Worm (Caenorhabditis elegans) whole organism, mixed stage, embryonic: ENCODE measurements around the gene scav-4.
A peak's percentile ranks its signal among the peaks of the same experiment; 100 is the strongest.

Source experiments
- M03D4.4 ChIP-seq: sonication (generic microtip); optimal IDR thresholded peaks from 2 replicates; lab custom pipeline; 2017; ENCODE audit warnings: mild to moderate bottlenecking, missing genetic modification characterization, missing compliant biosample characterization
- bed-3 ChIP-seq: fragments of 200-800 bp; sonication (Bioruptor generic); optimal IDR thresholded peaks from 3 replicates; lab custom pipeline; 2018; ENCODE audit warnings: mild to moderate bottlenecking, missing genetic modification characterization, moderate library complexity, missing compliant biosample characterization
- blmp-1 ChIP-seq: fragments of 150-350 bp; optimal IDR thresholded peaks from 2 replicates; lab custom pipeline; 2014; ENCODE audit warnings: missing biosample characterization, missing genetic modification characterization
- ceh-39 ChIP-seq: fragments of 150-350 bp; optimal IDR thresholded peaks from 2 replicates; lab custom pipeline; 2014; ENCODE audit warnings: missing biosample characterization, missing genetic modification characterization
- ceh-43 ChIP-seq: fragments of 200-800 bp; sonication (Bioruptor generic); optimal IDR thresholded peaks from 2 replicates; lab custom pipeline; 2018; ENCODE audit warnings: mild to moderate bottlenecking, missing genetic modification characterization, moderate library complexity, missing compliant biosample characterization
- ceh-83 ChIP-seq: fragments of 200-800 bp; sonication (Bioruptor generic); optimal IDR thresholded peaks from 2 replicates; lab custom pipeline; 2018; ENCODE audit warnings: mild to moderate bottlenecking, missing genetic modification characterization, missing compliant biosample characterization
- ces-1 ChIP-seq: fragments of 150-350 bp; optimal IDR thresholded peaks from 2 replicates; lab custom pipeline; 2014; ENCODE audit warnings: missing biosample characterization, missing genetic modification reagents, missing genetic modification characterization
- cnd-1 ChIP-seq: fragments of 200-800 bp; sonication (Bioruptor generic); optimal IDR thresholded peaks from 2 replicates; lab custom pipeline; 2018; ENCODE audit warnings: mild to moderate bottlenecking, missing genetic modification characterization, missing compliant biosample characterization
- drap-1 ChIP-seq: fragments of 200-800 bp; sonication (Bioruptor generic); optimal IDR thresholded peaks from 3 replicates; lab custom pipeline; 2018; ENCODE audit warnings: mild to moderate bottlenecking, missing genetic modification characterization, missing compliant biosample characterization
- elt-1 ChIP-seq: sonication (generic microtip); optimal IDR thresholded peaks from 2 replicates; lab custom pipeline; 2017; ENCODE audit warnings: missing genetic modification characterization, mild to moderate bottlenecking, missing compliant biosample characterization, antibody characterized with exemption, moderate library complexity, borderline replicate concordance; ENCODE audit not compliant: insufficient read depth
- elt-3 ChIP-seq: fragments of 150-350 bp; optimal IDR thresholded peaks from 2 replicates; lab custom pipeline; 2014; ENCODE audit warnings: missing biosample characterization, missing genetic modification characterization
- flh-1 ChIP-seq: fragments of 200-800 bp; sonication (Bioruptor generic); optimal IDR thresholded peaks from 2 replicates; lab custom pipeline; 2018; ENCODE audit warnings: mild to moderate bottlenecking, missing genetic modification characterization, moderate library complexity, missing compliant biosample characterization
- ham-2 ChIP-seq: fragments of 200-800 bp; sonication (Bioruptor generic); optimal IDR thresholded peaks from 2 replicates; lab custom pipeline; 2018; ENCODE audit warnings: mild to moderate bottlenecking, missing genetic modification characterization, missing compliant biosample characterization
- hlh-1 ChIP-seq: fragments of 150-350 bp; optimal IDR thresholded peaks from 2 replicates; lab custom pipeline; 2014; ENCODE audit warnings: missing biosample characterization, missing genetic modification reagents, missing genetic modification characterization
- lin-13 ChIP-seq: fragments of 150-350 bp; optimal IDR thresholded peaks from 2 replicates; lab custom pipeline; 2014; ENCODE audit warnings: missing biosample characterization, missing genetic modification characterization
- lin-32 ChIP-seq: fragments of 200-800 bp; sonication (Bioruptor generic); optimal IDR thresholded peaks from 2 replicates; lab custom pipeline; 2018; ENCODE audit warnings: mild to moderate bottlenecking, missing genetic modification characterization, missing compliant biosample characterization
- lsy-2 ChIP-seq: fragments of 150-350 bp; optimal IDR thresholded peaks from 2 replicates; lab custom pipeline; 2014; ENCODE audit warnings: missing biosample characterization, missing genetic modification characterization
- mab-5 ChIP-seq: fragments of 150-350 bp; optimal IDR thresholded peaks from 2 replicates; lab custom pipeline; 2014; ENCODE audit warnings: missing biosample characterization, missing genetic modification characterization
- mep-1 ChIP-seq: fragments of 150-350 bp; optimal IDR thresholded peaks from 2 replicates; lab custom pipeline; 2017; ENCODE audit warnings: missing biosample characterization, missing genetic modification reagents, missing genetic modification characterization, inconsistent platforms
- mls-2 ChIP-seq: sonication (generic microtip); optimal IDR thresholded peaks from 2 replicates; lab custom pipeline; 2016; ENCODE audit warnings: mild to moderate bottlenecking, missing genetic modification characterization, moderate library complexity, missing compliant biosample characterization
- nhr-12 ChIP-seq: fragments of 150-350 bp; optimal IDR thresholded peaks from 2 replicates; lab custom pipeline; 2014; ENCODE audit warnings: missing biosample characterization, missing genetic modification characterization
- nhr-2 ChIP-seq: fragments of 150-350 bp; optimal IDR thresholded peaks from 2 replicates; lab custom pipeline; 2014; ENCODE audit warnings: missing biosample characterization, missing genetic modification characterization
- nhr-237 ChIP-seq: fragments of 150-350 bp; optimal IDR thresholded peaks from 2 replicates; lab custom pipeline; 2014; ENCODE audit warnings: missing biosample characterization, missing genetic modification characterization
- nhr-28 ChIP-seq: fragments of 150-350 bp; optimal IDR thresholded peaks from 2 replicates; lab custom pipeline; 2014; ENCODE audit warnings: missing biosample characterization, missing genetic modification characterization
- nhr-76 ChIP-seq: sonication (generic microtip); optimal IDR thresholded peaks from 2 replicates; lab custom pipeline; 2017; ENCODE audit warnings: missing biosample characterization, missing genetic modification characterization
- pha-4 ChIP-seq: fragments of 150-350 bp; optimal IDR thresholded peaks from 2 replicates; lab custom pipeline; 2018; ENCODE audit warnings: missing biosample characterization, missing genetic modification reagents, missing genetic modification characterization
- sem-2 ChIP-seq: fragments of 200-800 bp; sonication (Bioruptor generic); optimal IDR thresholded peaks from 2 replicates; lab custom pipeline; 2018; ENCODE audit warnings: mild to moderate bottlenecking, missing genetic modification characterization, missing compliant biosample characterization
- snpc-4 ChIP-seq: fragments of 150-350 bp; optimal IDR thresholded peaks from 2 replicates; lab custom pipeline; 2014; ENCODE audit warnings: missing biosample characterization, missing genetic modification characterization
- sptf-1 ChIP-seq: sonication (generic microtip); optimal IDR thresholded peaks from 2 replicates; lab custom pipeline; 2017; ENCODE audit warnings: mild to moderate bottlenecking, missing genetic modification characterization, moderate library complexity, missing compliant biosample characterization
- tbx-8 ChIP-seq: fragments of 200-800 bp; sonication (Bioruptor generic); optimal IDR thresholded peaks from 2 replicates; lab custom pipeline; 2018; ENCODE audit warnings: mild to moderate bottlenecking, missing genetic modification characterization, moderate library complexity, missing compliant biosample characterization
- unc-120 ChIP-seq: sonication (generic microtip); optimal IDR thresholded peaks from 2 replicates; lab custom pipeline; 2017; ENCODE audit warnings: missing genetic modification characterization, missing compliant biosample characterization; ENCODE audit not compliant: poor library complexity, severe bottlenecking
- unc-39 ChIP-seq: fragments of 150-350 bp; optimal IDR thresholded peaks from 2 replicates; lab custom pipeline; 2014; ENCODE audit warnings: missing biosample characterization, missing genetic modification characterization
- unc-62 ChIP-seq: fragments of 150-350 bp; optimal IDR thresholded peaks from 2 replicates; lab custom pipeline; 2014; ENCODE audit warnings: missing biosample characterization, missing genetic modification reagents, missing genetic modification characterization
- zip-8 ChIP-seq: fragments of 150-350 bp; optimal IDR thresholded peaks from 2 replicates; lab custom pipeline; 2014; ENCODE audit warnings: missing biosample characterization, missing genetic modification characterization
- ztf-11 ChIP-seq: fragments of 150-350 bp; optimal IDR thresholded peaks from 2 replicates; lab custom pipeline; 2014; ENCODE audit warnings: missing biosample characterization, missing genetic modification characterization

The scav-4 gene

DNA sequence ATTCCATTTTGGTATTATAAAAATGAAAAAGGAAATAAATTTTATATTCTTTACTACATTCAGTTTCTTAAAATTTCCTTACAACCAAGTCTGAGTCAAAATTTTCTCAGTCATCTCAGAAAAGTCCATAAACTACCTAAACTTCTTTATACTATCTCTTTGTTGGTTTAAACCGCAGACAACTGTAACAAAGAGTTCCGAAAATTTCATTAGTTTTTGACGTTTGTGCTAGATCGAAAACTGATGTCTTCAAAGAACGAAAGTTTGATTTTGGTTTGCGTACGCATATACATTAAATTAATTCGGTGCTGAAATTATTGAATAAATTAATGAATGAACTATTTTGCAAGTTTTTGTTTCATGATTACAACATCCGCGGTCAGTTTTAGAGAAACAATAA lies 22.7 kb upstream of the scav-4 start:
- TF ChIP-seq sptf-1 (tag; lab: Kevin White, UChicago) (no peak), mab-5 (tag; lab: Kevin White, UChicago) (no peak), nhr-76 (no peak), pha-4 (tag; lab: Kevin White, UChicago) (no peak), unc-39 (tag; lab: Kevin White, UChicago) (no peak), ztf-11 (no peak), M03D4.4 (tag; lab: Kevin White, UChicago) (no peak), mep-1 (tag; lab: Kevin White, UChicago) (no peak), snpc-4 (no peak), lin-32 (GFP tag; lab: Kevin White, UChicago) (no peak), elt-3 (tag; lab: Kevin White, UChicago) (no peak)

ce11 chrX:12965163-12965562 lies 16.4 kb upstream of the scav-4 start, which contains the start of gene frpr-2:
frpr-2 (plus strand) TSS chrX:12965463.
- TF ChIP-seq nhr-2 (no peak), zip-8 (tag; lab: Kevin White, UChicago) (no peak), nhr-28 (tag; lab: Kevin White, UChicago) (no peak), unc-39 (tag; lab: Kevin White, UChicago) (no peak), drap-1 (GFP tag; lab: Kevin White, UChicago) (no peak), unc-62 (GFP tag; lab: Kevin White, UChicago) (no peak), pha-4 (tag; lab: Kevin White, UChicago) (no peak), bed-3 (GFP tag; lab: Kevin White, UChicago) (no peak), elt-1 (tag; lab: Kevin White, UChicago) (no peak), nhr-237 (tag; lab: Kevin White, UChicago) (no peak)

ce11 chrX:12975595-12976089 lies 5.9 kb upstream of the scav-4 start, which contains the start of gene ppk-3:
ppk-3 (minus strand) TSS chrX:12975645.
- TF ChIP-seq lsy-2 (tag; lab: Kevin White, UChicago): no peak
- TF ChIP-seq nhr-2: no peak
- TF ChIP-seq lin-13 (tag; lab: Kevin White, UChicago): peak; percentile 44
- TF ChIP-seq ces-1: no peak
- peak; percentile 73 for TF ChIP-seq mep-1 (tag; lab: Kevin White, UChicago)
- TF ChIP-seq nhr-76: no peak
- no peak for TF ChIP-seq tbx-8 (GFP tag; lab: Kevin White, UChicago)
- no peak for TF ChIP-seq mab-5 (tag; lab: Kevin White, UChicago)
- no peak for TF ChIP-seq unc-120 (tag; lab: Kevin White, UChicago)
- peak; percentile 36 for TF ChIP-seq nhr-237 (tag; lab: Kevin White, UChicago)
- no peak for TF ChIP-seq ham-2 (GFP tag; lab: Kevin White, UChicago)
- no peak for TF ChIP-seq drap-1 (GFP tag; lab: Kevin White, UChicago)
- TF ChIP-seq pha-4 (tag; lab: Kevin White, UChicago): peak; percentile 40
- TF ChIP-seq cnd-1: no peak
- TF ChIP-seq unc-62 (GFP tag; lab: Kevin White, UChicago): no peak
- no peak for TF ChIP-seq snpc-4
- no peak for TF ChIP-seq unc-39 (tag; lab: Kevin White, UChicago)
- no peak for TF ChIP-seq zip-8 (tag; lab: Kevin White, UChicago)
- no peak for TF ChIP-seq sptf-1 (tag; lab: Kevin White, UChicago)
- TF ChIP-seq ztf-11: no peak
- TF ChIP-seq elt-1 (tag; lab: Kevin White, UChicago): no peak
- TF ChIP-seq sem-2 (GFP tag; lab: Kevin White, UChicago): no peak
- TF ChIP-seq M03D4.4 (tag; lab: Kevin White, UChicago): peak; percentile 5
- TF ChIP-seq nhr-28 (tag; lab: Kevin White, UChicago): no peak
- no peak for TF ChIP-seq bed-3 (GFP tag; lab: Kevin White, UChicago)
- no peak for TF ChIP-seq lin-32 (GFP tag; lab: Kevin White, UChicago)
- TF ChIP-seq flh-1 (GFP tag; lab: Kevin White, UChicago): no peak
- TF ChIP-seq mls-2 (tag; lab: Kevin White, UChicago): peak; percentile 38
- TF ChIP-seq ceh-43: no peak
- TF ChIP-seq ceh-83 (GFP tag; lab: Kevin White, UChicago): no peak
- no peak for TF ChIP-seq elt-3 (tag; lab: Kevin White, UChicago)
- TF ChIP-seq nhr-12 (tag; lab: Kevin White, UChicago): no peak
- peak; percentile 5 for TF ChIP-seq hlh-1 (tag; lab: Kevin White, UChicago)
- TF ChIP-seq ceh-39 (tag; lab: Kevin White, UChicago): no peak
- no peak for TF ChIP-seq blmp-1 (tag; lab: Kevin White, UChicago)
